Fruit fly (Drosophila melanogaster): ENCODE results near the gene CG13937.

DNA sequence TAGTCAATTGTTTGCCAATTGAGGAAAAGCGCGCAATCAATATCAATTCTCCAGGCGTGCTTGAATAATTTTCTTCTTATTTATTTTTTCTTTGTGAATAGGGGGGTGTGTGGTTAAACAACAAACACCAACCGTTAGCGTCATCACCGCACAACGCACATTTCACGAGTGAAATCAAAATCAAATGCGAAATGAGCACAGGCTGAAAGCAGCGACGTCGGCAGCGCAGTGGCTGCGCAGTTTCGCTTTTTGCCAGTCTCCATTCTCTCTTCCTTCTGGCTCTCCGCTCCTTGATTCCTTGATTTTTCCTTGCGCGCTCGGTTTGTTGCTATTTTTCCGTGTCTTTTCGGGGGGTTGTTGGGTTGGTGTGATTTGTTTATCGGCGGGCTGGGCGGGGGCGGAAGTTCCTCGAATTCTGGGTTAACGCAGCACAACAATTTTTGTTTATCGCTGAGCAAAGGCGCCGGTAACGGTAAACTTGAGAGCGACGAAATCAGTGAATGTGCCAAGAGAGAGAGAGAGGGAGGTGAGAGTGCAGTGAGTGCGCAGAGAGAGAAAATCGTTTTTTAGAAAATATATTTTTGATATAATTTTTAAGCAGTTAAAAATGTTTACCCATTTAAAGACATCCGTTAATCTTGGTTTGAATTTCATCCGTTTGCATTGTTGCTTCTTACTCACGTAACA, at the start of gene CG13937:
- TF ChIP-seq CG7101 (tag; optimal IDR thresholded peaks at IDR 0.05) (no peak), cnc (optimal IDR thresholded peaks at IDR 0.05) (no peak), kay (GFP tag; ENCODE audit: borderline replicate concordance) (no peak), CG14711 (tag; optimal IDR thresholded peaks at IDR 0.05) (no peak), cic (GFP tag; optimal IDR thresholded peaks at IDR 0.05) (no peak), CG1620 (GFP tag; optimal IDR thresholded peaks at IDR 0.05) (no peak), Crg-1 (GFP tag; optimal IDR thresholded peaks at IDR 0.05) (no peak), Hr96 (GFP tag; optimal IDR thresholded peaks at IDR 0.05) (no peak), Clk (GFP tag; optimal IDR thresholded peaks at IDR 0.05) (no peak), ovo (GFP tag; optimal IDR thresholded peaks at IDR 0.05) (no peak), bab1 (GFP tag; optimal IDR thresholded peaks at IDR 0.05) (no peak), CG12768 (GFP tag; optimal IDR thresholded peaks at IDR 0.05) (no peak), CG33017 (tag; optimal IDR thresholded peaks at IDR 0.05) (no peak), CG11617 (GFP tag; optimal IDR thresholded peaks at IDR 0.05) (no peak)

All from whole organism, adult.